Worm (Caenorhabditis elegans): ENCODE results near the gene F21A3.3.

ce11 chrV:15492518-15492917 is 25.0 kb upstream of the F21A3.3 start, which contains the start of gene str-264:
- TF ChIP-seq nhr-237 (tag; optimal IDR thresholded peaks at IDR 0.05) (no peak), ama-1 (optimal IDR thresholded peaks at IDR 0.05) (no peak), skn-1 (tag; optimal IDR thresholded peaks at IDR 0.05) (no peak), aly-2 (tag; optimal IDR thresholded peaks at IDR 0.05) (no peak), efl-3 (GFP tag; optimal IDR thresholded peaks at IDR 0.05) (no peak), nhr-19 (GFP tag; conservative IDR thresholded peaks at IDR 0.05) (no peak), pax-3 (tag; optimal IDR thresholded peaks at IDR 0.05) (no peak), nhr-11 (tag; optimal IDR thresholded peaks at IDR 0.05) (no peak), fkh-10 (GFP tag; optimal IDR thresholded peaks at IDR 0.05) (no peak), ceh-63 (GFP tag; optimal IDR thresholded peaks at IDR 0.05) (no peak), mep-1 (tag; optimal IDR thresholded peaks at IDR 0.05) (no peak), egl-27 (tag; optimal IDR thresholded peaks at IDR 0.05) (no peak), lin-15B (tag; optimal IDR thresholded peaks at IDR 0.05) (no peak), C34B4.2 (tag; optimal IDR thresholded peaks at IDR 0.05) (no peak)
